Worm (Caenorhabditis elegans): ENCODE results near the gene H03E18.2.
A peak's percentile ranks its signal among the peaks of the same experiment; 100 is the strongest.

- TF ChIP-seq sox-4 (tag; optimal IDR thresholded peaks at IDR 0.05) (no peak), ceh-9 (tag; optimal IDR thresholded peaks at IDR 0.05) (no peak), ceh-31 (tag; optimal IDR thresholded peaks at IDR 0.05) (peak; percentile 14), npax-4 (tag; optimal IDR thresholded peaks at IDR 0.05) (no peak), ref-2 (tag; optimal IDR thresholded peaks at IDR 0.05) (no peak), ama-1 (optimal IDR thresholded peaks at IDR 0.05) (no peak), ceh-6 (GFP tag; optimal IDR thresholded peaks at IDR 0.05) (no peak)
Measured at ce11 chrX:8550099-8550498, 29.8 kb upstream of the H03E18.2 start.
